Worm (Caenorhabditis elegans): Measurements from ENCODE around the gene txt-8.
"Not testable (repeated sequence)": the region's sequence is repeated elsewhere in the genome, so short reads cannot be mapped to it uniquely, and the experiment has no call there.

Gene txt-8

DNA sequence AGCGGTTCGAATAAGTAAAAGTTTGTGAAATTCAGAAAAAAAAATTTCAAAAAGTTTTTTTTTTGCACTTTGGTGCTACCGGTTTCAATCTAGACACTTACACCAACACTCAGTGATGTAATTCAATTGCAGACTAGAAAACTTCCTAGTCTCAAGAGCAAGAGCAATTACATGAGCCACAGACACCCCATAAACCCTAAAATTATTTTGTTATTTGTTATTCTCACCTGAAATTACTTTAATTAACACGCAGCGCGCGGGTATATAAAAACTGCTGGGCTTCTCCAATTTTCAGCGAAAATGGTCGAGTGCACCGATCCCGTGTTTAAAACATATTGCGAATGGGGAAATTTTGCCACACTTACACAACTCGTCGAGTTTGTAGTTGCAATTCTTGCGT, 12.1 kb downstream of the txt-8 start, which contains the start of gene srw-83:
srw-83 (plus strand) TSS at position 301 of the 400 bp plus-strand sequence.
- TF ChIP-seq fkh-8 (tag; optimal IDR thresholded peaks at IDR 0.05): no peak
- no peak for TF ChIP-seq mab-9 (GFP tag; IDR thresholded peaks at IDR 0.05)
- TF ChIP-seq dpl-1 (GFP tag; optimal IDR thresholded peaks at IDR 0.05): no peak
- TF ChIP-seq lir-3 (tag; optimal IDR thresholded peaks at IDR 0.05; ENCODE audit: poor library complexity): no peak
- no peak for TF ChIP-seq ceh-82 (tag; optimal IDR thresholded peaks at IDR 0.05)
- TF ChIP-seq swsn-7 (tag; optimal IDR thresholded peaks at IDR 0.05): no peak
- no peak for TF ChIP-seq lin-39 (tag; optimal IDR thresholded peaks at IDR 0.05)
- TF ChIP-seq alr-1 (tag; optimal IDR thresholded peaks at IDR 0.05; ENCODE audit: borderline replicate concordance): no peak
- no peak for TF ChIP-seq rnt-1 (tag; optimal IDR thresholded peaks at IDR 0.05)
- TF ChIP-seq nhr-20 (tag; optimal IDR thresholded peaks at IDR 0.05): no peak
- no peak for TF ChIP-seq nhr-76 (tag; optimal IDR thresholded peaks at IDR 0.05)
- TF ChIP-seq lsy-2 (tag; optimal IDR thresholded peaks at IDR 0.05): no peak
- no peak for TF ChIP-seq hpl-2 (GFP tag; optimal IDR thresholded peaks at IDR 0.05)
- TF ChIP-seq ets-5 (GFP tag; IDR thresholded peaks at IDR 0.05): no peak
- no peak for TF ChIP-seq blmp-1 (tag; optimal IDR thresholded peaks at IDR 0.05)
- TF ChIP-seq pax-3 (tag; optimal IDR thresholded peaks at IDR 0.05): no peak

ce11 chrV:18430826-18431225, 16.7 kb downstream of the txt-8 start:
- no peak for TF ChIP-seq ceh-90 (tag; optimal IDR thresholded peaks at IDR 0.05)
- TF ChIP-seq skn-1 (tag; optimal IDR thresholded peaks at IDR 0.05): no peak
- no peak for TF ChIP-seq snpc-4 (tag; optimal IDR thresholded peaks at IDR 0.05)
- TF ChIP-seq fkh-10 (GFP tag; optimal IDR thresholded peaks at IDR 0.05): no peak
- TF ChIP-seq zag-1 (tag; optimal IDR thresholded peaks at IDR 0.05): no peak
- TF ChIP-seq nhr-28 (tag; optimal IDR thresholded peaks at IDR 0.05): no peak
- no peak for TF ChIP-seq egl-27 (tag; optimal IDR thresholded peaks at IDR 0.05)
- TF ChIP-seq ceh-88 (GFP tag; IDR thresholded peaks at IDR 0.05): no peak

DNA sequence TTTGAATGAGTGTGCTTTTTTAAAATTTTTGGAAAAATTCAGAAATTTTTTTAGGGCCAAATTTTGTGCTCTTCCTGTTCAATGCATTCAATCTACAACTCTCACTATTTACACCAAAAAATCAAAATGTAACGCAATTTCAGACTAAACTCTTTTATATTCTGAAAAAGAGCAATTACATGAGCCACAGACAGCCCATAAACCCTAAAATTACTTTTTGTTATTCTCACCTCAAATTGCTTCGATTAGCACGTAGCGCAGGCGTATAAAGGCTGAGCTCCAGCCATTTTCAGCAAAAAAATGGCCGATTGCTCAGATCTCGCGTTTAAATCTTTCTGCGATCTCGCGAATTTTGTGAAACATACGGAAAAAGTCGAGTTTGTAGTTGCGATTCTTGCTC, 17.3 kb downstream of the txt-8 start, which contains the start of gene srw-82:
srw-82 (plus strand) TSS at position 301 of the 400 bp plus-strand sequence.
- TF ChIP-seq lir-3 (tag; optimal IDR thresholded peaks at IDR 0.05; ENCODE audit: poor library complexity): no peak

ce11 chrV:18434961-18435360, 20.8 kb downstream of the txt-8 start, which contains the start of gene ZK262.20:
TSS of gene ZK262.20 (minus strand) at chrV:18435061.
- no peak for TF ChIP-seq lin-14 (GFP tag; optimal IDR thresholded peaks at IDR 0.05)
- TF ChIP-seq nhr-71 (tag; optimal IDR thresholded peaks at IDR 0.05): no peak
- TF ChIP-seq nhr-11 (tag; optimal IDR thresholded peaks at IDR 0.05): no peak
- TF ChIP-seq nhr-90 (tag; optimal IDR thresholded peaks at IDR 0.05; ENCODE audit: poor library complexity): no peak
- TF ChIP-seq elt-2 (tag; optimal IDR thresholded peaks at IDR 0.05): no peak
- no peak for TF ChIP-seq pqm-1 (tag; optimal IDR thresholded peaks at IDR 0.05)
- TF ChIP-seq sptf-1 (tag; optimal IDR thresholded peaks at IDR 0.05): no peak

DNA sequence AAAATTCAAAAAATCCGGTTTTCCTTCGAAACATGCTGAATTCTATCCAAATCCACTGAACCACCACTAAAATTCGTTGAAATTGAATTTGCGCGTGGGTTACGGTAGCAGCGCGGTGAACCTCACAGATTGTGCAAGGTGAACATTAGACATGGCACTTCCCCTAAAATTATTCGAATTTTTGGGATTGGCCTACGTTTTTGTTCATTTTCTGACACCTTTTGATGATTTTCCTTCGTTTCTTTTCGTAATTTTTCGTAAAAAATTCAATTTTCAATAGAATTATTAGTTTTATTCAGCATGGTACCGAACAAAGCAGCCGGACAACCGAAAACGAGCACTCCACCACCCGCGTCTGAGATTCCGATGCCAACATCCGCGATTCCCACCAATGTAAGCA, 23.9 kb downstream of the txt-8 start, which contains the start of gene ZK262.8:
ZK262.8 (plus strand) TSS at position 301 of the 400 bp plus-strand sequence.
- TF ChIP-seq swsn-7 (tag; optimal IDR thresholded peaks at IDR 0.05) (no peak), mep-1 (tag; optimal IDR thresholded peaks at IDR 0.05) (no peak), alr-1 (tag; optimal IDR thresholded peaks at IDR 0.05; ENCODE audit: borderline replicate concordance) (no peak)

DNA sequence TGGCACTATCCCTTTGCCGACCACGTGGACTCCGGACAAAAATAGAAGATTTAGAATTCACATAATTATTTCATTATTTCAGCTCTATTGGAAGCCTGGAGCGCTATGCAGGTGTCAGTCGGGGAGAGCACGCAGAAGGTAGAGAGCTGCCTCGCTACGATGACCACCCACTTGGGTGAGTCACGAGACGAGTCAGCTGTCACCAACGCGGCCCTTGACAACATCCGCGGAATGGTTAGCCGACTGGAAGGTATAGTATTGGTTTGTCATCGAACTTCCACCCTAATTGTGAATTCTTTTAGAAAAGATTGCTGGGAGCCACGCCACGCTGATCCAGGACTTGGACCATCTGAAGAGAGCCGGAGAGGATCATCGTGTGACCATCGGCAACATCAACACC, 25.3 kb downstream of the txt-8 start, which contains the start of gene ZK262.9:
ZK262.9 (plus strand) TSS at position 301 of the 400 bp plus-strand sequence.
- TF ChIP-seq nhr-28 (tag; optimal IDR thresholded peaks at IDR 0.05); mep-1 (tag; optimal IDR thresholded peaks at IDR 0.05); lin-14 (GFP tag; optimal IDR thresholded peaks at IDR 0.05): not testable (repeated sequence)
